Fruit fly (Drosophila melanogaster) S2 (cell line): Measurements from ENCODE around the gene Usp12-46.

ENCODE experiments used
- CG8478 ChIP-seq: fragments of >200 bp; optimal IDR thresholded peaks from 2 replicates; lab custom pipeline; 2018
- CTCF ChIP-seq, 2 experiments: fragments of >200 bp; optimal IDR thresholded peaks; 2 replicates each; lab custom pipeline; 2018

- TF ChIP-seq CG8478 (lab: Kevin White, UChicago) (no peak), CTCF (optimal IDR thresholded peaks at IDR 0.05; lab: Kevin White, UChicago) (no peak)
These were observed 48.9 kb upstream of the Usp12-46 start, which contains the start of the genes CG6972 and CCAP for dm6 chr3R:22701793-22702192.
